Fruit fly (Drosophila melanogaster): ENCODE data around the gene mthl11.

dm6 chr3R:10400732-10401131 lies at the start of gene mthl11:
- TF ChIP-seq Abd-B (GFP tag; optimal IDR thresholded peaks at IDR 0.05) (no peak), usp (GFP tag; optimal IDR thresholded peaks at IDR 0.05) (no peak), Hr78 (GFP tag; optimal IDR thresholded peaks at IDR 0.05) (no peak)
